Worm (Caenorhabditis elegans): ENCODE results near the gene coh-4.

ce11 chrV:4181727-4182126 is 6.3 kb upstream of the coh-4 start:
- TF ChIP-seq mdl-1 (tag; optimal IDR thresholded peaks at IDR 0.05), result no peak
- no peak for TF ChIP-seq ceh-82 (tag; optimal IDR thresholded peaks at IDR 0.05)
- no peak for TF ChIP-seq nhr-11 (tag; optimal IDR thresholded peaks at IDR 0.05)
